Worm (Caenorhabditis elegans) whole organism, L4 larva: Measurements from ENCODE around the gene snfc-5.
A peak's percentile ranks its signal among the peaks of the same experiment; 100 is the strongest.
"Not testable (repeated sequence)": the region's sequence is repeated elsewhere in the genome, so short reads cannot be mapped to it uniquely, and the experiment has no call there.

Experiments
- D1046.2 ChIP-seq: fragments of 200-800 bp; sonication (Bioruptor generic); IDR thresholded peaks from 2 replicates; pipeline ENCODE4 v1.3.6; 2022; ENCODE audit warnings: missing genetic modification characterization, missing compliant biosample characterization
- F26F4.8 ChIP-seq: fragments of 200-800 bp; sonication (Bioruptor generic); conservative IDR thresholded peaks from 2 replicates; pipeline ENCODE4 v1.3.6; 2022; ENCODE audit warnings: missing genetic modification characterization, missing compliant biosample characterization
- F44E2.7 ChIP-seq: fragments of 200-800 bp; sonication (Bioruptor generic); IDR thresholded peaks from 2 replicates; pipeline ENCODE4 v2.1.2; 2022; ENCODE audit warnings: missing genetic modification characterization, missing compliant biosample characterization
- F49E8.2 ChIP-seq: sonication (generic microtip); optimal IDR thresholded peaks from 2 replicates; lab custom pipeline; 2016; ENCODE audit warnings: missing compliant biosample characterization, mild to moderate bottlenecking, missing genetic modification characterization, borderline replicate concordance
- T26A8.4 ChIP-seq: fragments of 200-800 bp; sonication (Bioruptor generic); IDR thresholded peaks from 2 replicates; pipeline ENCODE4 v1.3.6; 2022; ENCODE audit warnings: missing genetic modification characterization, missing compliant biosample characterization
- Y105C5A.15 ChIP-seq: fragments of 200-800 bp; sonication (Bioruptor generic); IDR thresholded peaks from 2 replicates; pipeline ENCODE4 v1.3.6; 2022; ENCODE audit warnings: missing genetic modification characterization, missing compliant biosample characterization
- Y48G9A.11 ChIP-seq: fragments of 200-800 bp; sonication (Bioruptor generic); IDR thresholded peaks from 2 replicates; pipeline ENCODE4 v1.3.6; 2022; ENCODE audit warnings: missing genetic modification reagents, missing genetic modification characterization, missing compliant biosample characterization
- Y75B8A.6 ChIP-seq: fragments of 200-800 bp; sonication (Bioruptor generic); IDR thresholded peaks from 2 replicates; pipeline ENCODE4 v1.3.6; 2022; ENCODE audit warnings: missing genetic modification reagents, missing genetic modification characterization, missing compliant biosample characterization
- ZK337.2 ChIP-seq: fragments of 200-800 bp; sonication (Bioruptor generic); IDR thresholded peaks from 2 replicates; pipeline ENCODE4 v1.3.6; 2022; ENCODE audit warnings: missing genetic modification reagents, missing genetic modification characterization, missing compliant biosample characterization
- arid-1 ChIP-seq: fragments of 200-800 bp; sonication (Bioruptor generic); conservative IDR thresholded peaks from 2 replicates; pipeline ENCODE4 v1.3.6; 2022; ENCODE audit warnings: missing genetic modification reagents, missing genetic modification characterization, missing compliant biosample characterization
- ceh-44 ChIP-seq: fragments of 200-800 bp; sonication (Bioruptor generic); IDR thresholded peaks from 2 replicates; pipeline ENCODE4 v1.3.6; 2022; ENCODE audit warnings: missing genetic modification reagents, missing genetic modification characterization, missing compliant biosample characterization
- ctbp-1 ChIP-seq: fragments of 200-800 bp; sonication (Bioruptor generic); IDR thresholded peaks from 2 replicates; pipeline ENCODE4 v1.3.6; 2022; ENCODE audit warnings: missing genetic modification reagents, missing genetic modification characterization, missing compliant biosample characterization
- daf-16 ChIP-seq, 3 experiments: sonication (generic microtip); optimal IDR thresholded peaks; 2 replicates each; lab custom pipeline; 2016 to 2017; ENCODE audit warnings: missing genetic modification characterization in 3 of 3, missing genetic modification reagents in 3 of 3, mild to moderate bottlenecking in 2 of 3, missing compliant biosample characterization in 2 of 3, missing biosample characterization in 1 of 3, moderate library complexity in 1 of 3
- daf-19 ChIP-seq: fragments of 200-800 bp; sonication (Bioruptor generic); conservative IDR thresholded peaks from 2 replicates; pipeline ENCODE4 v1.3.6; 2022; ENCODE audit warnings: missing genetic modification characterization, missing compliant biosample characterization
- dmd-6 ChIP-seq: fragments of 200-800 bp; sonication (Bioruptor generic); IDR thresholded peaks from 2 replicates; pipeline ENCODE4 v1.3.6; 2022; ENCODE audit warnings: missing genetic modification reagents, missing genetic modification characterization, missing compliant biosample characterization
- dmd-8 ChIP-seq: fragments of 200-800 bp; sonication (Bioruptor generic); IDR thresholded peaks from 2 replicates; pipeline ENCODE4 v1.3.6; 2022; ENCODE audit warnings: missing genetic modification characterization, missing compliant biosample characterization
- dmd-9 ChIP-seq: fragments of 200-800 bp; sonication (Bioruptor generic); IDR thresholded peaks from 2 replicates; pipeline ENCODE4 v1.3.6; 2022; ENCODE audit warnings: missing genetic modification reagents, missing genetic modification characterization, missing compliant biosample characterization
- dpl-1 ChIP-seq: fragments of 150-350 bp; optimal IDR thresholded peaks from 2 replicates; lab custom pipeline; 2014; ENCODE audit warnings: missing biosample characterization, missing genetic modification reagents, missing genetic modification characterization
- duxl-1 ChIP-seq: sonication (generic microtip); optimal IDR thresholded peaks from 2 replicates; lab custom pipeline; 2016; ENCODE audit warnings: mild to moderate bottlenecking, missing genetic modification characterization, moderate library complexity, missing compliant biosample characterization; ENCODE audit not compliant: poor library complexity
- egl-43 ChIP-seq: fragments of 200-800 bp; sonication (Bioruptor generic); IDR thresholded peaks from 2 replicates; pipeline ENCODE4 v1.3.6; 2022; ENCODE audit warnings: missing genetic modification reagents, missing genetic modification characterization, missing compliant biosample characterization
- hmg-1.1 ChIP-seq: fragments of 200-800 bp; sonication (Bioruptor generic); IDR thresholded peaks from 2 replicates; pipeline ENCODE4 v1.3.6; 2022; ENCODE audit warnings: missing genetic modification reagents, missing genetic modification characterization, missing compliant biosample characterization
- lim-7 ChIP-seq: fragments of 200-800 bp; sonication (Bioruptor generic); IDR thresholded peaks from 2 replicates; pipeline ENCODE4 v1.3.6; 2022; ENCODE audit warnings: missing genetic modification characterization, missing compliant biosample characterization
- lin-1 ChIP-seq: fragments of 200-800 bp; sonication (Bioruptor generic); IDR thresholded peaks from 2 replicates; pipeline ENCODE4 v1.3.6; 2022; ENCODE audit warnings: missing genetic modification reagents, missing genetic modification characterization, missing compliant biosample characterization
- lin-29 ChIP-seq: fragments of 200-800 bp; sonication (Bioruptor generic); IDR thresholded peaks from 2 replicates; pipeline ENCODE4 v1.3.6; 2022; ENCODE audit warnings: missing genetic modification reagents, missing genetic modification characterization, missing compliant biosample characterization
- lin-38 ChIP-seq: fragments of 200-800 bp; sonication (Bioruptor generic); IDR thresholded peaks from 2 replicates; pipeline ENCODE4 v1.3.6; 2022; ENCODE audit warnings: missing genetic modification reagents, missing genetic modification characterization, missing compliant biosample characterization
- madf-5 ChIP-seq, 2 experiments: fragments of 200-800 bp; sonication (Bioruptor generic); IDR thresholded peaks; 2 replicates each; pipeline ENCODE4 v1.3.6; 2022; ENCODE audit warnings: missing compliant biosample characterization in 2 of 2, missing genetic modification characterization in 2 of 2
- madf-9 ChIP-seq: fragments of 200-800 bp; sonication (Bioruptor generic); conservative IDR thresholded peaks from 2 replicates; pipeline ENCODE4 v1.3.6; 2022; ENCODE audit warnings: missing genetic modification reagents, missing genetic modification characterization, missing compliant biosample characterization
- mdt-29 ChIP-seq: fragments of 200-800 bp; sonication (Bioruptor generic); IDR thresholded peaks from 2 replicates; pipeline ENCODE4 v1.3.6; 2022; ENCODE audit warnings: missing genetic modification reagents, missing genetic modification characterization, missing compliant biosample characterization
- mes-2 ChIP-seq: sonication (generic microtip); optimal IDR thresholded peaks from 2 replicates; lab custom pipeline; 2016; ENCODE audit warnings: missing genotype, mild to moderate bottlenecking, missing genetic modification characterization, missing compliant biosample characterization; ENCODE audit not compliant: poor library complexity, severe bottlenecking
- mxl-2 ChIP-seq: fragments of 200-800 bp; sonication (Bioruptor generic); conservative IDR thresholded peaks from 2 replicates; pipeline ENCODE4 v1.3.6; 2022; ENCODE audit warnings: missing genetic modification reagents, missing genetic modification characterization, missing compliant biosample characterization
- nhr-41 ChIP-seq: fragments of 200-800 bp; sonication (Bioruptor generic); IDR thresholded peaks from 2 replicates; pipeline ENCODE4 v1.3.6; 2022; ENCODE audit warnings: missing genetic modification reagents, missing genetic modification characterization, missing compliant biosample characterization
- nhr-42 ChIP-seq: fragments of 200-800 bp; sonication (Bioruptor generic); IDR thresholded peaks from 2 replicates; pipeline ENCODE4 v1.3.6; 2022; ENCODE audit warnings: missing genetic modification characterization, missing compliant biosample characterization
- pha-4 ChIP-seq, 2 experiments: fragments of 150-350 bp in 1 of 2; fragments of 200-800 bp in 1 of 2; sonication (Bioruptor generic) in 1 of 2; IDR thresholded peaks in 1 of 2; optimal IDR thresholded peaks in 1 of 2; 2 replicates each; pipeline versions ENCODE4 v1.3.6 to Lab custom; 2014 to 2022; ENCODE audit warnings: missing genetic modification characterization in 2 of 2, missing genetic modification reagents in 2 of 2, missing biosample characterization in 1 of 2, missing compliant biosample characterization in 1 of 2
- php-3 ChIP-seq: fragments of 200-800 bp; sonication (Bioruptor generic); IDR thresholded peaks from 2 replicates; pipeline ENCODE4 v1.3.6; 2022; ENCODE audit warnings: missing genetic modification reagents, missing genetic modification characterization, missing compliant biosample characterization
- saeg-2 ChIP-seq: fragments of 200-800 bp; sonication (Bioruptor generic); IDR thresholded peaks from 2 replicates; pipeline ENCODE4 v1.3.6; 2022; ENCODE audit warnings: missing genetic modification reagents, missing genetic modification characterization, missing compliant biosample characterization
- snpc-1.2 ChIP-seq: fragments of 200-800 bp; sonication (Bioruptor generic); IDR thresholded peaks from 2 replicates; pipeline ENCODE4 v1.3.6; 2022; ENCODE audit warnings: missing genetic modification reagents, missing genetic modification characterization, missing compliant biosample characterization
- snpc-4 ChIP-seq: fragments of 150-350 bp; optimal IDR thresholded peaks from 2 replicates; lab custom pipeline; 2014; ENCODE audit warnings: missing biosample characterization, missing genetic modification characterization
- spr-1 ChIP-seq: sonication (generic microtip); optimal IDR thresholded peaks from 2 replicates; lab custom pipeline; 2016; ENCODE audit warnings: mild to moderate bottlenecking, missing genetic modification characterization, missing compliant biosample characterization
- tra-1 ChIP-seq: fragments of 200-800 bp; sonication (Bioruptor generic); IDR thresholded peaks from 2 replicates; pipeline ENCODE4 v1.3.6; 2022; ENCODE audit warnings: missing genetic modification reagents, missing genetic modification characterization, missing compliant biosample characterization
- vab-7 ChIP-seq: fragments of 200-800 bp; sonication (Bioruptor generic); IDR thresholded peaks from 2 replicates; pipeline ENCODE4 v1.3.6; 2022; ENCODE audit warnings: missing genetic modification reagents, missing genetic modification characterization, missing compliant biosample characterization
- zfp-3 ChIP-seq: fragments of 200-800 bp; sonication (Bioruptor generic); conservative IDR thresholded peaks from 2 replicates; pipeline ENCODE4 v1.3.6; 2022; ENCODE audit warnings: missing genetic modification reagents, missing genetic modification characterization, missing compliant biosample characterization

snfc-5 gene

DNA sequence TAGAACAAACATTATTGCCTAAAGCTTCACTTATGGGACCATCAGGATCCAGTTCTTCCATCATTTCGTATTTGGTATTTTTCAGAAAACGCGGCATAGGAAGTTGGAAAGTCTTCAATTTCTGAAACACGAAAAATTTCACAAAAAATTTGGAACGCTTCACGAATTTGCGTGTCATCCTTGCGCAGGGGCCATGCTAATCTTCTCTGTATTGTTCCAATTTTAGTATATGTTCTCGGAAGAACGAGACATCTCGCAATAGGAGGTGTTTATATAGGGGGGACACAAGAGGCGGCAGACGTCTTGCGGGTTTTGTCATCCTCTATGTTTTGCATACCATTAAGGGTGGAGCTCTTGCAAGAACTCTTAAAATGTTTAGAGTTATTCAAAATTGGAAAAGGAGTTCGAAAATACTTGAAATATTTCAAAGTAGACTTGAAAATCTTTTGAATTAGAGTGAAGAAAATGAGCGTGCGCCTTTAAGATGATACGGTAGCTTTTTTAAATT is 22.2 kb downstream of the snfc-5 start:
- peak; percentile 43 for TF ChIP-seq spr-1 (tag; lab: Kevin White, UChicago)
- peak; percentile 81 for TF ChIP-seq F26F4.8 (GFP tag; lab: Robert Waterston, UW)
- 0 out of 2 replicates have a peak, but pooled peaks have one; percentile 83 for TF ChIP-seq F44E2.7 (GFP tag; lab: Robert Waterston, UW)
- 0 out of 2 replicates have a peak, but pooled peaks have one; percentile 31 for TF ChIP-seq mdt-29 (GFP tag; lab: Robert Waterston, UW)
- peak; percentile 92 for TF ChIP-seq arid-1
- TF ChIP-seq tra-1 (GFP tag; lab: Robert Waterston, UW) = peak; percentile 91
- TF ChIP-seq lim-7 (GFP tag; lab: Robert Waterston, UW) = peak; percentile 88
- TF ChIP-seq dmd-6 (GFP tag; lab: Robert Waterston, UW) = peak; percentile 75
- 0 out of 2 replicates have a peak, but pooled peaks have one; percentile 40 for TF ChIP-seq ceh-44
- peak; percentile 72 for TF ChIP-seq dmd-8 (GFP tag; lab: Robert Waterston, UW)
- TF ChIP-seq mes-2 (tag; lab: Kevin White, UChicago) = peak; percentile 48
- 0 out of 2 replicates have a peak, but pooled peaks have one; percentile 28 for TF ChIP-seq nhr-41 (GFP tag; lab: Robert Waterston, UW)
- TF ChIP-seq Y105C5A.15 = peak; percentile 57; the same call in 1 of the 2 replicates
- peak in 1 of 2 experiments; percentile 8 for TF ChIP-seq daf-16 (GFP tag; optimal IDR thresholded peaks at IDR 0.05; lab: Kevin White, UChicago)
- not testable (repeated sequence) for TF ChIP-seq daf-16, pha-4 (tag; optimal IDR thresholded peaks at IDR 0.05; lab: Kevin White, UChicago)
- TF ChIP-seq duxl-1 (tag; lab: Kevin White, UChicago) = peak; percentile 29
- TF ChIP-seq snpc-4 (tag; lab: Kevin White, UChicago) = peak; percentile 82
- TF ChIP-seq ZK337.2 (GFP tag; lab: Robert Waterston, UW) = 0 out of 2 replicates have a peak, but pooled peaks have one; percentile 6
- peak; percentile 90 for TF ChIP-seq pha-4 (GFP tag; IDR thresholded peaks at IDR 0.05; lab: Robert Waterston, UW)
- TF ChIP-seq F49E8.2 (tag; lab: Kevin White, UChicago) = peak; percentile 0
- peak; percentile 46; the same call in 1 of the 2 replicates for TF ChIP-seq lin-29 (GFP tag; lab: Robert Waterston, UW)
- TF ChIP-seq T26A8.4 (GFP tag; lab: Robert Waterston, UW) = peak; percentile 83
- peak; percentile 89 for TF ChIP-seq vab-7 (GFP tag; lab: Robert Waterston, UW)
- peak; percentile 49; the same call in 1 of the 2 replicates for TF ChIP-seq nhr-42 (GFP tag; lab: Robert Waterston, UW)
- TF ChIP-seq lin-1 (GFP tag; lab: Robert Waterston, UW) = peak; percentile 73; the same call in 1 of the 2 replicates
- peak; percentile 60 to 80; a peak in 2 of 4 replicates for TF ChIP-seq madf-5 (GFP tag; IDR thresholded peaks at IDR 0.05; lab: Robert Waterston, UW)
- peak; percentile 76 for TF ChIP-seq zfp-3 (GFP tag; lab: Robert Waterston, UW)
- TF ChIP-seq daf-19 (GFP tag; lab: Robert Waterston, UW) = peak; percentile 87
- peak; percentile 93 for TF ChIP-seq egl-43 (GFP tag; lab: Robert Waterston, UW)
- peak; percentile 86 for TF ChIP-seq snpc-1.2 (GFP tag; lab: Robert Waterston, UW)
- TF ChIP-seq D1046.2 (GFP tag; lab: Robert Waterston, UW) = peak; percentile 91
- TF ChIP-seq dmd-9 (GFP tag; lab: Robert Waterston, UW) = peak; percentile 69; the same call in 1 of the 2 replicates
- peak; percentile 79 for TF ChIP-seq ctbp-1
- peak; percentile 69; the same call in 1 of the 2 replicates for TF ChIP-seq saeg-2 (GFP tag; lab: Robert Waterston, UW)
- peak; percentile 74; the same call in 1 of the 2 replicates for TF ChIP-seq Y75B8A.6 (GFP tag; lab: Robert Waterston, UW)
- TF ChIP-seq php-3 = peak; percentile 79
- peak; percentile 87 for TF ChIP-seq hmg-1.1 (GFP tag; lab: Robert Waterston, UW)
- TF ChIP-seq madf-9 = peak; percentile 85
- TF ChIP-seq Y48G9A.11 = peak; percentile 80
- TF ChIP-seq dpl-1 (GFP tag; lab: Kevin White, UChicago) = peak; percentile 14
- TF ChIP-seq mxl-2 (GFP tag; lab: Robert Waterston, UW) = 0 out of 2 replicates have a peak, but pooled peaks have one; percentile 42
- TF ChIP-seq lin-38 (GFP tag; lab: Robert Waterston, UW) = peak; percentile 83
- TF ChIP-seq, all 104 proteins: peak for 41; not testable (repeated sequence) for 63
